Worm (Caenorhabditis elegans): Measurements from ENCODE around the gene T07A9.12.

DNA sequence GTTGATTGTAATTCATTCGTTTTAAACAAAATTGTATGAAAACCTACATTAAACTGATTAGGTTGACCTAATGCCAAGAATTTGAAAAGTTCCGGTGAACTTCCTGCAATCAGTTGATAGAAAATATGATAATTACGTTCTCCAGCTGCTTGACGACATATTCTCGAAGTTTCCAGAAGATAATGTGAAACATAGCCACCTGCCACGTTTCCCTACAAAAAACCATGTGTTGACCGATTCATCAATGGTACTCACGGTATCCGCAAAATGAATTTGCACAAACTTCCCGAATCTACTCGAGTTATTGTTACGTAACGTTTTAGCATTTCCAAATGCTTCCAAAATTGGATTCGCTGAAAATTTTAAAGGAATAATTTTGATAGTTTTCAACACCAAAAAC is 27.7 kb downstream of the T07A9.12 start:
- no peak for TF ChIP-seq R02D3.7 (tag; optimal IDR thresholded peaks at IDR 0.05)
- TF ChIP-seq ZK546.5 (tag; optimal IDR thresholded peaks at IDR 0.05): no peak
- TF ChIP-seq nhr-237 (tag; optimal IDR thresholded peaks at IDR 0.05): no peak
- TF ChIP-seq tbx-2 (tag; optimal IDR thresholded peaks at IDR 0.05): no peak
- no peak for TF ChIP-seq egl-27 (tag; optimal IDR thresholded peaks at IDR 0.05)
- no peak for TF ChIP-seq lin-39 (tag; optimal IDR thresholded peaks at IDR 0.05)
- no peak for TF ChIP-seq nhr-28 (tag; optimal IDR thresholded peaks at IDR 0.05)
- no peak for TF ChIP-seq unc-62 (GFP tag; optimal IDR thresholded peaks at IDR 0.05)

Data from whole organism, L3 larva.